Worm (Caenorhabditis elegans): ENCODE data around the gene lido-4.

Gene lido-4

ce11 chrX:17064820-17065219 is 42.8 kb downstream of the lido-4 start:
- TF ChIP-seq aly-1 (tag; optimal IDR thresholded peaks at IDR 0.05) (no peak), F13C5.2 (tag; optimal IDR thresholded peaks at IDR 0.05) (no peak), ceh-13 (GFP tag; optimal IDR thresholded peaks at IDR 0.05) (no peak), sea-1 (GFP tag; conservative IDR thresholded peaks at IDR 0.05) (no peak), scrt-1 (GFP tag; IDR thresholded peaks at IDR 0.05) (no peak)

ce11 chrX:17063749-17064252 is 43.8 kb downstream of the lido-4 start:
- TF ChIP-seq tra-4 (tag; optimal IDR thresholded peaks at IDR 0.05) (no peak), F13C5.2 (tag; optimal IDR thresholded peaks at IDR 0.05) (no peak), sea-1 (GFP tag; conservative IDR thresholded peaks at IDR 0.05) (no peak), aly-1 (tag; optimal IDR thresholded peaks at IDR 0.05) (no peak), hmbx-1 (tag; optimal IDR thresholded peaks at IDR 0.05) (no peak), pes-1 (GFP tag; IDR thresholded peaks at IDR 0.05) (no peak), hnd-1 (tag; optimal IDR thresholded peaks at IDR 0.05) (no peak), scrt-1 (GFP tag; IDR thresholded peaks at IDR 0.05) (no peak), ama-1 (optimal IDR thresholded peaks at IDR 0.05) (no peak)

- TF ChIP-seq B0310.2 (tag; optimal IDR thresholded peaks at IDR 0.05) (no peak), ets-7 (tag; optimal IDR thresholded peaks at IDR 0.05) (no peak), pes-1 (GFP tag; IDR thresholded peaks at IDR 0.05) (no peak), sea-1 (GFP tag; conservative IDR thresholded peaks at IDR 0.05) (no peak), ceh-13 (GFP tag; optimal IDR thresholded peaks at IDR 0.05) (no peak), hmg-4 (GFP tag; optimal IDR thresholded peaks at IDR 0.05) (no peak), F13C5.2 (tag; optimal IDR thresholded peaks at IDR 0.05) (no peak), tbx-11 (GFP tag; IDR thresholded peaks at IDR 0.05) (no peak), ama-1 (optimal IDR thresholded peaks at IDR 0.05) (no peak), tra-4 (tag; optimal IDR thresholded peaks at IDR 0.05) (no peak), scrt-1 (GFP tag; IDR thresholded peaks at IDR 0.05) (no peak), hmbx-1 (tag; optimal IDR thresholded peaks at IDR 0.05) (no peak), ceh-36 (tag; optimal IDR thresholded peaks at IDR 0.05) (no peak), hnd-1 (tag; optimal IDR thresholded peaks at IDR 0.05) (no peak), flt-1 (GFP tag; IDR thresholded peaks at IDR 0.05) (no peak), aly-1 (tag; optimal IDR thresholded peaks at IDR 0.05) (no peak), tbx-37 (GFP tag; conservative IDR thresholded peaks at IDR 0.05) (no peak)
These were observed 45.4 kb downstream of the lido-4 start for ce11 chrX:17062165-17062564.

- TF ChIP-seq hmbx-1 (tag; optimal IDR thresholded peaks at IDR 0.05) (no peak), pes-1 (GFP tag; IDR thresholded peaks at IDR 0.05) (no peak), ama-1 (optimal IDR thresholded peaks at IDR 0.05) (no peak), ets-7 (tag; optimal IDR thresholded peaks at IDR 0.05) (no peak), F13C5.2 (tag; optimal IDR thresholded peaks at IDR 0.05) (no peak), scrt-1 (GFP tag; IDR thresholded peaks at IDR 0.05) (no peak), tbx-37 (GFP tag; conservative IDR thresholded peaks at IDR 0.05) (no peak), flt-1 (GFP tag; IDR thresholded peaks at IDR 0.05) (no peak), hmg-4 (GFP tag; optimal IDR thresholded peaks at IDR 0.05) (no peak), aly-1 (tag; optimal IDR thresholded peaks at IDR 0.05) (no peak), tra-4 (tag; optimal IDR thresholded peaks at IDR 0.05) (no peak)
These were observed 47.8 kb downstream of the lido-4 start for ce11 chrX:17059760-17060159.

- TF ChIP-seq pes-1 (GFP tag; IDR thresholded peaks at IDR 0.05) (no peak), aly-1 (tag; optimal IDR thresholded peaks at IDR 0.05) (no peak), tbx-11 (GFP tag; IDR thresholded peaks at IDR 0.05) (no peak), hmg-4 (GFP tag; optimal IDR thresholded peaks at IDR 0.05) (no peak)
These were observed 49.2 kb downstream of the lido-4 start for ce11 chrX:17058340-17058739.
